Fruit fly (Drosophila melanogaster): ENCODE results near the gene CG7059.

Gene CG7059

DNA sequence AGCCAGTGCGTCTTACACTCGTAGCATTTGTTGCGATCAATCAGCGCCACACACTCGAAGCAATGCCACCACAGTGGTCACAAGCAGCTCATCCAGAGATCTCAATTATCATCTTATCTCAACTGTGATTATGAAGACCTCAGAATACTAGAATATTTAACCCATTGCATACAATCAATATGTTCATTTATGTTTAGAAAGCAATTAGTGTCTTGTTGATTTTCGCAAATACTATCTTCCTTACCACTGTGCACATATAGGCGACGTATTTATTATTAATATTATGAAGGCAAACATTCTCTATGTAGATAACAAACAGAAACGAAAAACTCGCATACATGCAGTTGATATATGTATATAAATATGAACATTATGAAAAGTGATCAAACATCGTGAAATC is 30.8 kb upstream of the CG7059 start (continued):
- TF ChIP-seq Deaf1 (tag; optimal IDR thresholded peaks at IDR 0.05) (peak; percentile 17), gcm2 (GFP tag; optimal IDR thresholded peaks at IDR 0.05) (peak; percentile 32), croc (GFP tag; conservative IDR thresholded peaks at IDR 0.05) (peak; percentile 48), CG9817 (tag; optimal IDR thresholded peaks at IDR 0.05) (no peak), gcm (GFP tag; optimal IDR thresholded peaks at IDR 0.05) (peak; percentile 57), CG10543 (GFP tag; optimal IDR thresholded peaks at IDR 0.05) (no peak), chinmo (GFP tag; IDR thresholded peaks at IDR 0.05; ENCODE audit: partially characterized antibody) (no peak), CG16779 (GFP tag; IDR thresholded peaks at IDR 0.05) (no peak), CG17612 (GFP tag; IDR thresholded peaks at IDR 0.05) (peak; percentile 57), CG18011 (GFP tag; optimal IDR thresholded peaks at IDR 0.05) (no peak), dmrt99B (tag; optimal IDR thresholded peaks at IDR 0.05) (peak; percentile 62), Six4 (GFP tag; optimal IDR thresholded peaks at IDR 0.05) (peak; percentile 59), Drgx (GFP tag; IDR thresholded peaks at IDR 0.05) (peak; percentile 91), CG4404 (GFP tag; IDR thresholded peaks at IDR 0.05) (0 out of 2 replicates have a peak, but pooled peaks have one; percentile 17), org-1 (GFP tag; optimal IDR thresholded peaks at IDR 0.05) (peak; percentile 69), Xbp1 (GFP tag; optimal IDR thresholded peaks at IDR 0.05) (peak; percentile 61), Usf (GFP tag; optimal IDR thresholded peaks at IDR 0.05) (no peak), Opbp (GFP tag; IDR thresholded peaks at IDR 0.05; ENCODE audit: partially characterized antibody) (no peak), nerfin-1 (tag; optimal IDR thresholded peaks at IDR 0.05) (peak; percentile 69), btn (GFP tag; optimal IDR thresholded peaks at IDR 0.05) (peak; percentile 4), bigmax (GFP tag; optimal IDR thresholded peaks at IDR 0.05) (no peak), chn (GFP tag; optimal IDR thresholded peaks at IDR 0.05) (peak; percentile 53), cato (GFP tag; optimal IDR thresholded peaks at IDR 0.05; ENCODE audit: borderline replicate concordance) (peak; percentile 64), scrt (GFP tag; optimal IDR thresholded peaks at IDR 0.05) (peak; percentile 6), CG4282 (GFP tag; optimal IDR thresholded peaks at IDR 0.05) (no peak), zf30C (GFP tag; optimal IDR thresholded peaks at IDR 0.05) (no peak), emc (GFP tag; optimal IDR thresholded peaks at IDR 0.05) (no peak), ase (GFP tag; IDR thresholded peaks at IDR 0.05) (peak; percentile 62; the same call in 2 of the 3 replicates), jing (GFP tag; optimal IDR thresholded peaks at IDR 0.05) (peak; percentile 23), CG18764 (GFP tag; optimal IDR thresholded peaks at IDR 0.05) (peak; percentile 84), CG3163 (GFP tag; optimal IDR thresholded peaks at IDR 0.05) (no peak), CoRest (tag; optimal IDR thresholded peaks at IDR 0.05) (peak; percentile 68), Hr39 (optimal IDR thresholded peaks at IDR 0.05) (no peak), CG2202 (tag; optimal IDR thresholded peaks at IDR 0.05) (peak; percentile 82), D19A (tag; optimal IDR thresholded peaks at IDR 0.05) (peak; percentile 60), wdn (GFP tag; IDR thresholded peaks at IDR 0.05) (0 out of 2 replicates have a peak, but pooled peaks have one; percentile 11), stwl (tag; optimal IDR thresholded peaks at IDR 0.05) (peak; percentile 23), jigr1 (GFP tag; IDR thresholded peaks at IDR 0.05) (no peak), CG12299 (tag; optimal IDR thresholded peaks at IDR 0.05) (no peak), CG12155 (GFP tag; optimal IDR thresholded peaks at IDR 0.05) (peak; percentile 36), eve (GFP tag; optimal IDR thresholded peaks at IDR 0.05) (no peak), pita (GFP tag; optimal IDR thresholded peaks at IDR 0.05) (no peak), CG2116 (GFP tag; optimal IDR thresholded peaks at IDR 0.05) (peak; percentile 46), lola (GFP tag; optimal IDR thresholded peaks at IDR 0.05) (peak in 1 of 3 experiments; percentile 77), CG2712 (tag; optimal IDR thresholded peaks at IDR 0.05) (peak; percentile 79), fd102C (GFP tag; optimal IDR thresholded peaks at IDR 0.05) (no peak), CG6765 (GFP tag; optimal IDR thresholded peaks at IDR 0.05) (no peak), oc (tag; optimal IDR thresholded peaks at IDR 0.05) (peak; percentile 86), CG2120 (GFP tag; optimal IDR thresholded peaks at IDR 0.05) (peak; percentile 52), disco-r (GFP tag; optimal IDR thresholded peaks at IDR 0.05) (no peak), CG15601 (tag; optimal IDR thresholded peaks at IDR 0.05) (peak; percentile 86)
